Fruit fly (Drosophila melanogaster) whole organism, embryonic: Measurements from ENCODE around the gene dmrt11E.

Experiments
- Adf1 ChIP-seq: fragments of 200-800 bp; sonication (Bioruptor generic); IDR thresholded peaks from 2 replicates; pipeline ENCODE4 v1.3.6; 2022; ENCODE audit warnings: missing biosample characterization, missing genetic modification characterization
- Aef1 ChIP-seq: fragments of 200-800 bp; sonication (Bioruptor generic); IDR thresholded peaks from 3 replicates; pipeline ENCODE4 v1.3.6; 2022; ENCODE audit warnings: missing biosample characterization, missing genetic modification characterization
- Atf-2 ChIP-seq: fragments of 200-800 bp; sonication (Bioruptor generic); optimal IDR thresholded peaks from 2 replicates; lab custom pipeline; 2016; ENCODE audit warnings: missing biosample characterization, missing genetic modification characterization
- Awh ChIP-seq: fragments of 200-800 bp; sonication (Bioruptor generic); IDR thresholded peaks from 2 replicates; pipeline ENCODE4, ENCODE4 v1.3.6; 2022; ENCODE audit warnings: missing biosample characterization, missing genetic modification characterization
- BEAF-32 ChIP-seq: fragments of 200-800 bp; sonication (Bioruptor generic); optimal IDR thresholded peaks from 3 replicates; lab custom pipeline; 2017; ENCODE audit warnings: missing biosample characterization, missing genetic modification characterization, mild to moderate bottlenecking, moderate library complexity, missing genetic modification reagents
- CG10366 ChIP-seq: fragments of 200-800 bp; sonication (Bioruptor generic); IDR thresholded peaks from 2 replicates; pipeline ENCODE4 v1.3.6; 2022; ENCODE audit warnings: missing biosample characterization, missing genetic modification characterization
- CG11695 ChIP-seq: fragments of 200-800 bp; sonication (Bioruptor generic); IDR thresholded peaks from 3 replicates; pipeline ENCODE4 v1.3.6; 2022; ENCODE audit warnings: missing biosample characterization, missing genetic modification characterization
- CG12155 ChIP-seq: fragments of 200-800 bp; sonication (Bioruptor generic); optimal IDR thresholded peaks from 3 replicates; lab custom pipeline; 2016; ENCODE audit warnings: missing biosample characterization, missing genetic modification characterization
- CG12219 ChIP-seq: fragments of 200-800 bp; sonication (Bioruptor generic); optimal IDR thresholded peaks from 3 replicates; lab custom pipeline; 2018; ENCODE audit warnings: missing biosample characterization, mild to moderate bottlenecking, missing genetic modification characterization
- CG12744 ChIP-seq: fragments of 200-800 bp; sonication (Bioruptor generic); optimal IDR thresholded peaks from 2 replicates; lab custom pipeline; 2016; ENCODE audit warnings: missing biosample characterization, missing genetic modification characterization
- CG14710 ChIP-seq: fragments of 200-800 bp; sonication (Bioruptor generic); optimal IDR thresholded peaks from 3 replicates; lab custom pipeline; 2019; ENCODE audit warnings: missing biosample characterization, mild to moderate bottlenecking, missing genetic modification characterization, moderate library complexity
- CG14860 ChIP-seq: fragments of 200-800 bp; sonication (Bioruptor generic); IDR thresholded peaks from 3 replicates; pipeline ENCODE4 v1.3.6; 2022; ENCODE audit warnings: missing biosample characterization, missing genetic modification characterization; ENCODE audit not compliant: partially characterized antibody
- CG2199 ChIP-seq: fragments of 200-800 bp; sonication (Bioruptor generic); IDR thresholded peaks from 3 replicates; pipeline ENCODE4 v1.3.6; 2022; ENCODE audit warnings: missing biosample characterization, missing genetic modification characterization
- CG2712 ChIP-seq: fragments of 200-800 bp; optimal IDR thresholded peaks from 3 replicates; lab custom pipeline; 2019; ENCODE audit warnings: missing biosample characterization, mild to moderate bottlenecking, missing genetic modification characterization, moderate library complexity
- CG31441 ChIP-seq: fragments of 200-800 bp; sonication (Bioruptor generic); IDR thresholded peaks from 2 replicates; pipeline ENCODE4 v1.3.6; 2022; ENCODE audit warnings: missing biosample characterization, missing genetic modification characterization
- CG34376 ChIP-seq: fragments of 200-800 bp; sonication (Bioruptor generic); optimal IDR thresholded peaks from 2 replicates; lab custom pipeline; 2018; ENCODE audit warnings: missing biosample characterization, mild to moderate bottlenecking, missing genetic modification characterization
- CG42726 ChIP-seq: fragments of 200-800 bp; sonication (Bioruptor generic); IDR thresholded peaks from 2 replicates; pipeline ENCODE4 v1.3.6; 2022; ENCODE audit warnings: missing biosample characterization, missing genetic modification characterization; ENCODE audit not compliant: partially characterized antibody
- CG4360 ChIP-seq: fragments of 200-800 bp; sonication (Bioruptor generic); IDR thresholded peaks from 2 replicates; pipeline ENCODE4 v1.3.6; 2022; ENCODE audit warnings: missing biosample characterization, missing genetic modification characterization
- CG7963 ChIP-seq: fragments of 200-800 bp; sonication (Bioruptor generic); IDR thresholded peaks from 3 replicates; pipeline ENCODE4 v1.3.6; 2022; ENCODE audit warnings: missing biosample characterization, missing genetic modification characterization; ENCODE audit not compliant: partially characterized antibody
- CG8281 ChIP-seq: fragments of 200-800 bp; sonication (Bioruptor generic); optimal IDR thresholded peaks from 2 replicates; lab custom pipeline; 2018; ENCODE audit warnings: missing biosample characterization, mild to moderate bottlenecking, missing genetic modification characterization, moderate library complexity
- CG8388 ChIP-seq: fragments of 200-800 bp; sonication (Bioruptor generic); optimal IDR thresholded peaks from 2 replicates; lab custom pipeline; 2019; ENCODE audit warnings: missing biosample characterization, mild to moderate bottlenecking, missing genetic modification characterization, moderate library complexity
- CG9727 ChIP-seq: fragments of 200-800 bp; sonication (Bioruptor generic); optimal IDR thresholded peaks from 3 replicates; lab custom pipeline; 2017; ENCODE audit warnings: missing biosample characterization, mild to moderate bottlenecking, missing genetic modification characterization
- CG9932 ChIP-seq: fragments of 200-800 bp; sonication (Bioruptor generic); IDR thresholded peaks from 2 replicates; pipeline ENCODE4 v1.3.6; 2022; ENCODE audit warnings: missing biosample characterization, missing genetic modification characterization
- Dip2 ChIP-seq: fragments of 200-800 bp; sonication (Bioruptor generic); IDR thresholded peaks from 2 replicates; pipeline ENCODE4 v1.3.6; 2022; ENCODE audit warnings: missing biosample characterization, missing genetic modification characterization
- Doc2 ChIP-seq: fragments of 200-800 bp; sonication (Bioruptor generic); IDR thresholded peaks from 2 replicates; pipeline ENCODE4 v1.3.6; 2022; ENCODE audit warnings: missing biosample characterization, missing genetic modification characterization
- E2f1 ChIP-seq: fragments of 200-800 bp; sonication (Bioruptor generic); IDR thresholded peaks from 2 replicates; pipeline ENCODE4 v1.3.6; 2022; ENCODE audit warnings: missing biosample characterization, missing genetic modification characterization
- HLH3B ChIP-seq: fragments of 200-800 bp; sonication (Bioruptor generic); IDR thresholded peaks from 2 replicates; pipeline ENCODE4 v1.3.6; 2022; ENCODE audit warnings: missing biosample characterization, missing genetic modification characterization
- Rx ChIP-seq: fragments of 200-800 bp; sonication (Bioruptor generic); IDR thresholded peaks from 2 replicates; pipeline ENCODE4 v1.3.6; 2022; ENCODE audit warnings: missing biosample characterization, missing genetic modification characterization
- Six4 ChIP-seq: fragments of 200-800 bp; sonication (Bioruptor generic); optimal IDR thresholded peaks from 2 replicates; lab custom pipeline; 2016; ENCODE audit warnings: missing biosample characterization, missing genetic modification characterization
- Ssrp ChIP-seq: fragments of 200-800 bp; sonication (Bioruptor generic); optimal IDR thresholded peaks from 2 replicates; lab custom pipeline; 2018; ENCODE audit warnings: missing biosample characterization, mild to moderate bottlenecking, missing genetic modification characterization, moderate library complexity
- Xbp1 ChIP-seq: fragments of 200-800 bp; sonication (Bioruptor generic); optimal IDR thresholded peaks from 3 replicates; lab custom pipeline; 2016; ENCODE audit warnings: missing biosample characterization, mild to moderate bottlenecking, missing genetic modification characterization
- Xrp1 ChIP-seq: fragments of 200-800 bp; sonication (Bioruptor generic); IDR thresholded peaks from 2 replicates; pipeline ENCODE4 v1.3.6; 2022; ENCODE audit warnings: missing biosample characterization, missing genetic modification characterization
- cato ChIP-seq: fragments of 200-800 bp; sonication (Bioruptor generic); optimal IDR thresholded peaks from 2 replicates; lab custom pipeline; 2016; ENCODE audit warnings: missing biosample characterization, missing genetic modification characterization, borderline replicate concordance
- chinmo ChIP-seq: fragments of 200-800 bp; sonication (Bioruptor generic); IDR thresholded peaks from 4 replicates; pipeline ENCODE4 v1.3.6; 2022; ENCODE audit warnings: missing biosample characterization, missing genetic modification characterization; ENCODE audit not compliant: partially characterized antibody
- corto ChIP-seq: fragments of 200-800 bp; sonication (Bioruptor generic); optimal IDR thresholded peaks from 2 replicates; lab custom pipeline; 2016; ENCODE audit warnings: missing biosample characterization, mild to moderate bottlenecking, missing genetic modification characterization, moderate library complexity
- crol ChIP-seq: fragments of 200-800 bp; sonication (Bioruptor generic); IDR thresholded peaks from 2 replicates; pipeline ENCODE4 v1.3.6; 2022; ENCODE audit warnings: missing biosample characterization, missing genetic modification characterization
- dati ChIP-seq: fragments of 200-800 bp; sonication (Bioruptor generic); IDR thresholded peaks from 2 replicates; pipeline ENCODE4 v1.3.6; 2022; ENCODE audit warnings: missing biosample characterization, missing genetic modification characterization
- dpn ChIP-seq, 2 experiments: fragments of 200-800 bp; sonication (Bioruptor generic); optimal IDR thresholded peaks; 3 replicates each; lab custom pipeline; 2016; ENCODE audit warnings: missing biosample characterization in 2 of 2, missing genetic modification characterization in 2 of 2
- exex ChIP-seq: fragments of 200-800 bp; sonication (Bioruptor generic); optimal IDR thresholded peaks from 4 replicates; lab custom pipeline; 2018; ENCODE audit warnings: missing biosample characterization, mild to moderate bottlenecking, missing genetic modification characterization, moderate library complexity
- fd102C ChIP-seq: fragments of 200-800 bp; sonication (Bioruptor generic); optimal IDR thresholded peaks from 2 replicates; lab custom pipeline; 2018; ENCODE audit warnings: missing biosample characterization, mild to moderate bottlenecking, missing genetic modification characterization, moderate library complexity
- gro ChIP-seq: fragments of 200-800 bp; sonication (Bioruptor generic); optimal IDR thresholded peaks from 2 replicates; lab custom pipeline; 2016; ENCODE audit warnings: missing biosample characterization, missing genetic modification characterization
- knrl ChIP-seq: fragments of 200-800 bp; sonication (Bioruptor generic); IDR thresholded peaks from 3 replicates; pipeline ENCODE4 v1.3.6; 2022; ENCODE audit warnings: missing biosample characterization, missing genetic modification characterization; ENCODE audit not compliant: partially characterized antibody
- luna ChIP-seq: fragments of 200-800 bp; sonication (Bioruptor generic); optimal IDR thresholded peaks from 2 replicates; lab custom pipeline; 2016; ENCODE audit warnings: missing biosample characterization, missing genetic modification characterization
- nmo ChIP-seq: fragments of 200-800 bp; sonication (Bioruptor generic); optimal IDR thresholded peaks from 2 replicates; lab custom pipeline; 2018; ENCODE audit warnings: missing biosample characterization, mild to moderate bottlenecking, missing genetic modification characterization, moderate library complexity
- p53 ChIP-seq: fragments of 200-800 bp; sonication (Bioruptor generic); optimal IDR thresholded peaks from 2 replicates; lab custom pipeline; 2016; ENCODE audit warnings: missing biosample characterization, missing genetic modification characterization
- repo ChIP-seq: fragments of 200-800 bp; sonication (Bioruptor generic); optimal IDR thresholded peaks from 2 replicates; lab custom pipeline; 2016; ENCODE audit warnings: missing biosample characterization, missing genetic modification characterization
- sug ChIP-seq: fragments of 200-800 bp; optimal IDR thresholded peaks from 2 replicates; lab custom pipeline; 2019; ENCODE audit warnings: missing biosample characterization, mild to moderate bottlenecking, missing genetic modification characterization, moderate library complexity
- tll ChIP-seq, 2 experiments: fragments of 200-800 bp in 1 of 2; fragments of >200 bp in 1 of 2; sonication (Bioruptor generic) in 1 of 2; optimal IDR thresholded peaks; 2 replicates each; lab custom pipeline; 2017 to 2019; ENCODE audit warnings: missing biosample characterization in 2 of 2, missing genetic modification characterization in 2 of 2, mild to moderate bottlenecking in 1 of 2, moderate library complexity in 1 of 2
- wdn ChIP-seq: fragments of 200-800 bp; sonication (Bioruptor generic); IDR thresholded peaks from 2 replicates; pipeline ENCODE4 v1.3.6; 2022; ENCODE audit warnings: missing biosample characterization, missing genetic modification characterization
- wor ChIP-seq: fragments of 200-800 bp; sonication (Bioruptor generic); IDR thresholded peaks from 2 replicates; pipeline ENCODE4 v1.3.6; 2022; ENCODE audit warnings: missing biosample characterization, missing genetic modification characterization
- zfh1 ChIP-seq: fragments of 200-800 bp; sonication (Bioruptor generic); IDR thresholded peaks from 3 replicates; pipeline ENCODE4 v1.3.6; 2022; ENCODE audit warnings: missing biosample characterization, missing genetic modification characterization

The dmrt11E gene

dm6 chrX:13323114-13323513 lies 44.9 kb upstream of the dmrt11E start (continued):
- peak; percentile 69 for TF ChIP-seq Xbp1 (GFP tag; lab: Kevin White, UChicago)
- no peak; the same call in 1 of the 2 replicates for TF ChIP-seq E2f1 (GFP tag; lab: Robert Waterston, UW)
- TF ChIP-seq p53: no peak
- TF ChIP-seq CG12219 (GFP tag; lab: Kevin White, UChicago): no peak
- TF ChIP-seq corto: peak; percentile 45
- no peak for TF ChIP-seq BEAF-32 (GFP tag; lab: Kevin White, UChicago)
- peak; percentile 61 for TF ChIP-seq Ssrp (tag; lab: Kevin White, UChicago)
- TF ChIP-seq CG14710: peak; percentile 15
- peak; percentile 74 for TF ChIP-seq CG2712
- peak; percentile 25; the same call in 1 of the 2 replicates for TF ChIP-seq Awh (GFP tag; lab: Robert Waterston, UW)
- TF ChIP-seq CG12744 (GFP tag; lab: Kevin White, UChicago): peak; percentile 54
- peak; percentile 59 for TF ChIP-seq CG9727 (GFP tag; lab: Kevin White, UChicago)
- TF ChIP-seq gro: no peak
- no peak for TF ChIP-seq sug (tag; lab: Kevin White, UChicago)
- TF ChIP-seq CG9932 (GFP tag; lab: Robert Waterston, UW): peak; percentile 48
- TF ChIP-seq Doc2 (GFP tag; lab: Robert Waterston, UW): no peak
- peak; percentile 57 for TF ChIP-seq wdn (GFP tag; lab: Robert Waterston, UW)
- TF ChIP-seq Rx (GFP tag; lab: Robert Waterston, UW): no peak
- TF ChIP-seq fd102C (GFP tag; lab: Kevin White, UChicago): no peak
- 0 out of 3 replicates have a peak, but pooled peaks have one; percentile 18 for TF ChIP-seq zfh1
- TF ChIP-seq luna (GFP tag; lab: Kevin White, UChicago): peak; percentile 42
- TF ChIP-seq Xrp1 (GFP tag; lab: Robert Waterston, UW): peak; percentile 62; the same call in 1 of the 2 replicates
- peak; percentile 28 for TF ChIP-seq cato (GFP tag; lab: Kevin White, UChicago)
- TF ChIP-seq dati: no peak
- no peak for TF ChIP-seq CG7963 (GFP tag; lab: Robert Waterston, UW)
- no peak for TF ChIP-seq HLH3B (GFP tag; lab: Robert Waterston, UW)
- TF ChIP-seq CG8281 (tag; lab: Kevin White, UChicago): no peak
- TF ChIP-seq CG4360: no peak
- TF ChIP-seq CG42726 (GFP tag; lab: Robert Waterston, UW): no peak
- no peak for TF ChIP-seq Dip2
- TF ChIP-seq CG11695: peak; percentile 61
- TF ChIP-seq CG12155 (GFP tag; lab: Kevin White, UChicago): peak; percentile 60
- TF ChIP-seq tll (GFP tag; optimal IDR thresholded peaks at IDR 0.05; lab: Kevin White, UChicago): no peak

dm6 chrX:13323526-13323925 lies 44.5 kb upstream of the dmrt11E start:
- TF ChIP-seq knrl (GFP tag; lab: Robert Waterston, UW) (no peak), CG31441 (GFP tag; lab: Robert Waterston, UW) (no peak), Six4 (GFP tag; lab: Kevin White, UChicago) (no peak), CG9932 (GFP tag; lab: Robert Waterston, UW) (0 out of 2 replicates have a peak, but pooled peaks have one; percentile 2), CG34376 (GFP tag; lab: Kevin White, UChicago) (no peak), repo (GFP tag; lab: Kevin White, UChicago) (no peak), CG10366 (peak; percentile 4; the same call in 1 of the 2 replicates), exex (tag; lab: Kevin White, UChicago) (peak; percentile 29), Atf-2 (no peak), Aef1 (GFP tag; lab: Robert Waterston, UW) (0 out of 3 replicates have a peak, but pooled peaks have one; percentile 3), Adf1 (GFP tag; lab: Robert Waterston, UW) (no peak), CG8388 (GFP tag; lab: Kevin White, UChicago) (no peak), CG2199 (0 out of 3 replicates have a peak, but pooled peaks have one; percentile 12), Dip2 (no peak), CG14860 (GFP tag; lab: Robert Waterston, UW) (no peak), nmo (GFP tag; lab: Kevin White, UChicago) (no peak), crol (peak; percentile 83), dpn (GFP tag; optimal IDR thresholded peaks at IDR 0.05; lab: Kevin White, UChicago) (no peak), wor (GFP tag; lab: Robert Waterston, UW) (0 out of 2 replicates have a peak, but pooled peaks have one; percentile 1), chinmo (GFP tag; lab: Robert Waterston, UW) (0 out of 4 replicates have a peak, but pooled peaks have one; percentile 55)
